Fruit fly (Drosophila melanogaster) whole organism, wandering third instar larva: Measurements from ENCODE around the gene ca.

Experiments
- Abd-B ChIP-seq: fragments of >200 bp; optimal IDR thresholded peaks from 2 replicates; lab custom pipeline; 2017; ENCODE audit warnings: missing biosample characterization, missing genetic modification characterization
- Dfd ChIP-seq: fragments of >200 bp; optimal IDR thresholded peaks from 2 replicates; lab custom pipeline; 2017; ENCODE audit warnings: missing biosample characterization, missing genetic modification characterization
- OdsH ChIP-seq: fragments of 200-800 bp; sonication (Bioruptor generic); optimal IDR thresholded peaks from 2 replicates; lab custom pipeline; 2016; ENCODE audit warnings: missing biosample characterization, mild to moderate bottlenecking, missing genetic modification characterization
- Rel ChIP-seq, 2 experiments: fragments of 200-800 bp; sonication (Bioruptor generic) in 1 of 2; optimal IDR thresholded peaks; 2 replicates in 1 of 2; 3 replicates in 1 of 2; lab custom pipeline; 2016 to 2019; ENCODE audit warnings: mild to moderate bottlenecking in 2 of 2, missing biosample characterization in 2 of 2, missing genetic modification characterization in 2 of 2, moderate library complexity in 1 of 2
- dl ChIP-seq, 2 experiments: fragments of 175-275, 200-275 bp in 1 of 2; fragments of 200-275 bp in 1 of 2; sonication (Bioruptor generic); optimal IDR thresholded peaks; lab custom pipeline; 2018; ENCODE audit warnings: mild to moderate bottlenecking in 2 of 2, missing biosample characterization in 2 of 2, missing genetic modification characterization in 2 of 2, moderate library complexity in 2 of 2; ENCODE audit not compliant: partially characterized antibody in 2 of 2, insufficient read depth in 1 of 2
- ey ChIP-seq: fragments of 200-800 bp; sonication (Bioruptor generic); optimal IDR thresholded peaks from 2 replicates; lab custom pipeline; 2016; ENCODE audit warnings: missing biosample characterization, missing genetic modification characterization
- fru ChIP-seq: fragments of 200-800 bp; sonication (Bioruptor generic); optimal IDR thresholded peaks from 3 replicates; lab custom pipeline; 2016; ENCODE audit warnings: missing biosample characterization, mild to moderate bottlenecking, missing genetic modification characterization
- h ChIP-seq: fragments of 200-800 bp; sonication (Bioruptor generic); optimal IDR thresholded peaks from 3 replicates; lab custom pipeline; 2016; ENCODE audit warnings: missing biosample characterization, mild to moderate bottlenecking, missing genetic modification characterization
- lola ChIP-seq: fragments of >200 bp; optimal IDR thresholded peaks from 2 replicates; lab custom pipeline; 2017; ENCODE audit warnings: missing biosample characterization, missing genetic modification characterization
- pan ChIP-seq: fragments of >200 bp; optimal IDR thresholded peaks from 2 replicates; lab custom pipeline; 2017
- psq ChIP-seq: fragments of 200-800 bp; sonication (Bioruptor generic); optimal IDR thresholded peaks from 3 replicates; lab custom pipeline; 2017; ENCODE audit warnings: missing biosample characterization, mild to moderate bottlenecking, missing genetic modification characterization, moderate library complexity
- sv ChIP-seq: fragments of 200-800 bp; sonication (Bioruptor generic); optimal IDR thresholded peaks from 3 replicates; lab custom pipeline; 2016; ENCODE audit warnings: missing biosample characterization, missing genetic modification characterization
- tai ChIP-seq: sonication (Bioruptor generic); optimal IDR thresholded peaks from 2 replicates; lab custom pipeline; 2016; ENCODE audit warnings: missing biosample characterization, missing genetic modification characterization

DNA sequence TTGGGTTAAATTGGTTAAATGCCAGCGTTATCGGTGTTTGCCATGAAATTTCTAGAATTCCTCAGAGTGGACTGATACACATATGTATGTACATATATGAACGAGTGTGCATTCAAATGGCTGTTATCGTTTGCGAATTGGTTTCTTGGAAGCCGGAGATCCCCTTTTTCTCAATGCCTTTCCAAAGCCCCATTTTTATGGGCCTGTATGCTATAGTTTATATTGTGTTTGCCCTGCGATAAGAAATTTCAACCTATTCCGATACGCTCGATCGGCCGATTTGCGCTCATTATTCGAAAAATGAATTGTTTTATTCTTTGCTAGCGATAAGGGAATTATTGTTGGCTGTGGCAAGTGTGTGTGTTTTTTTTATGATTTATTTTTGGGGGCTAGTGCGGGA lies 23.4 kb upstream of the ca start:
- TF ChIP-seq pan (lab: Kevin White, UChicago) (no peak), fru (GFP tag; lab: Kevin White, UChicago) (no peak), sv (GFP tag; lab: Kevin White, UChicago) (no peak), h (GFP tag; lab: Kevin White, UChicago) (no peak), lola (GFP tag; lab: Kevin White, UChicago) (no peak), Dfd (GFP tag; lab: Kevin White, UChicago) (no peak), Abd-B (no peak), ey (GFP tag; lab: Kevin White, UChicago) (no peak), OdsH (GFP tag; lab: Kevin White, UChicago) (no peak), dl (GFP tag; optimal IDR thresholded peaks at IDR 0.05; lab: Kevin White, UChicago; ENCODE audit: insufficient read depth in 1 of 2, partially characterized antibody in 2 of 2) (no peak), Rel (GFP tag; optimal IDR thresholded peaks at IDR 0.05; lab: Kevin White, UChicago) (no peak), Rel (tag; optimal IDR thresholded peaks at IDR 0.05; lab: Kevin White, UChicago) (peak; percentile 97), psq (GFP tag; lab: Kevin White, UChicago) (no peak), tai (no peak)
